Worm (Caenorhabditis elegans) whole organism, L4 larva: ENCODE data around the gene C34D4.4.
A peak's percentile ranks its signal among the peaks of the same experiment; 100 is the strongest.

Experiments
- F37D6.2 ChIP-seq: sonication (generic microtip); optimal IDR thresholded peaks from 2 replicates; lab custom pipeline; 2016; ENCODE audit warnings: mild to moderate bottlenecking, missing genetic modification characterization, missing compliant biosample characterization
- T20F7.1 ChIP-seq: fragments of 200-800 bp; sonication (Bioruptor generic); optimal IDR thresholded peaks from 2 replicates; lab custom pipeline; 2018; ENCODE audit warnings: mild to moderate bottlenecking, missing genetic modification characterization, missing compliant biosample characterization
- ZK546.5 ChIP-seq, 2 experiments: sonication (generic microtip); optimal IDR thresholded peaks; 2 replicates each; lab custom pipeline; 2017; ENCODE audit warnings: missing biosample characterization in 2 of 2, missing genetic modification characterization in 2 of 2
- aha-1 ChIP-seq: fragments of 150-350 bp; peaks from one replicate; lab custom pipeline; 2014; ENCODE audit warnings: missing biosample characterization, missing genetic modification characterization
- arid-1 ChIP-seq: fragments of 200-800 bp; sonication (Bioruptor generic); conservative IDR thresholded peaks from 2 replicates; pipeline ENCODE4 v1.3.6; 2022; ENCODE audit warnings: missing genetic modification reagents, missing genetic modification characterization, missing compliant biosample characterization
- ces-1 ChIP-seq: fragments of 150-350 bp; sonication (generic microtip); optimal IDR thresholded peaks from 4 replicates; lab custom pipeline; 2014; ENCODE audit warnings: missing biosample characterization, missing genetic modification reagents, missing genetic modification characterization
- cey-2 ChIP-seq: sonication (generic microtip); optimal IDR thresholded peaks from 3 replicates; lab custom pipeline; 2017; ENCODE audit warnings: missing genetic modification characterization, mild to moderate bottlenecking, missing compliant biosample characterization, antibody characterized with exemption, borderline replicate concordance; ENCODE audit not compliant: insufficient read depth
- daf-12 ChIP-seq: fragments of 150-350 bp; optimal IDR thresholded peaks from 2 replicates; lab custom pipeline; 2014; ENCODE audit warnings: missing biosample characterization, missing genetic modification reagents, missing genetic modification characterization
- daf-8 ChIP-seq: fragments of 200-800 bp; sonication (Bioruptor generic); IDR thresholded peaks from 2 replicates; pipeline ENCODE4 v1.3.6; 2022; ENCODE audit warnings: missing genetic modification characterization, missing compliant biosample characterization
- dpl-1 ChIP-seq: fragments of 150-350 bp; optimal IDR thresholded peaks from 2 replicates; lab custom pipeline; 2014; ENCODE audit warnings: missing biosample characterization, missing genetic modification reagents, missing genetic modification characterization
- fkh-10 ChIP-seq: fragments of 150-350 bp; optimal IDR thresholded peaks from 2 replicates; lab custom pipeline; 2014; ENCODE audit warnings: missing biosample characterization, missing genetic modification reagents, missing genetic modification characterization
- gei-8 ChIP-seq: fragments of 200-800 bp; sonication (Bioruptor generic); optimal IDR thresholded peaks from 2 replicates; lab custom pipeline; 2018; ENCODE audit warnings: mild to moderate bottlenecking, missing genetic modification characterization, missing compliant biosample characterization
- hif-1 ChIP-seq, 2 experiments: sonication (generic microtip); optimal IDR thresholded peaks; 2 replicates each; lab custom pipeline; 2016 to 2017; ENCODE audit warnings: missing compliant biosample characterization in 2 of 2, missing genetic modification characterization in 2 of 2, missing genetic modification reagents in 2 of 2, missing genotype in 2 of 2, mild to moderate bottlenecking in 1 of 2
- hlh-30 ChIP-seq: sonication (generic microtip); optimal IDR thresholded peaks from 2 replicates; lab custom pipeline; 2017; ENCODE audit warnings: antibody characterized with exemption, mild to moderate bottlenecking, missing genetic modification characterization, missing compliant biosample characterization; ENCODE audit not compliant: insufficient read depth
- hmg-1.1 ChIP-seq: fragments of 200-800 bp; sonication (Bioruptor generic); IDR thresholded peaks from 2 replicates; pipeline ENCODE4 v1.3.6; 2022; ENCODE audit warnings: missing genetic modification reagents, missing genetic modification characterization, missing compliant biosample characterization
- lir-3 ChIP-seq: sonication (generic microtip); optimal IDR thresholded peaks from 2 replicates; lab custom pipeline; 2016; ENCODE audit warnings: mild to moderate bottlenecking, missing genetic modification characterization, missing compliant biosample characterization
- lsy-2 ChIP-seq, 2 experiments: fragments of 150-350 bp in 1 of 2; sonication (generic microtip) in 1 of 2; optimal IDR thresholded peaks; 2 replicates each; lab custom pipeline; 2014 to 2017; ENCODE audit warnings: missing biosample characterization in 2 of 2, missing genetic modification characterization in 2 of 2
- mdl-1 ChIP-seq, 2 experiments: fragments of 150-350 bp in 1 of 2; sonication (generic microtip) in 1 of 2; optimal IDR thresholded peaks; 2 replicates each; lab custom pipeline; 2014 to 2017; ENCODE audit warnings: missing biosample characterization in 2 of 2, missing genetic modification characterization in 2 of 2
- mxl-2 ChIP-seq: fragments of 200-800 bp; sonication (Bioruptor generic); conservative IDR thresholded peaks from 2 replicates; pipeline ENCODE4 v1.3.6; 2022; ENCODE audit warnings: missing genetic modification reagents, missing genetic modification characterization, missing compliant biosample characterization
- mxl-3 ChIP-seq: fragments of 200-800 bp; sonication (Bioruptor generic); optimal IDR thresholded peaks from 2 replicates; lab custom pipeline; 2018; ENCODE audit warnings: mild to moderate bottlenecking, missing genetic modification characterization, missing compliant biosample characterization
- nhr-102 ChIP-seq: sonication (generic microtip); optimal IDR thresholded peaks from 2 replicates; lab custom pipeline; 2016; ENCODE audit warnings: mild to moderate bottlenecking, missing genetic modification characterization, moderate library complexity, missing compliant biosample characterization
- nhr-111 ChIP-seq: fragments of 200-800 bp; sonication (Bioruptor generic); optimal IDR thresholded peaks from 2 replicates; lab custom pipeline; 2018; ENCODE audit warnings: mild to moderate bottlenecking, missing genetic modification characterization, missing compliant biosample characterization
- nhr-25 ChIP-seq: sonication (generic microtip); optimal IDR thresholded peaks from 2 replicates; lab custom pipeline; 2017; ENCODE audit warnings: missing genetic modification characterization, mild to moderate bottlenecking, missing compliant biosample characterization, antibody characterized with exemption, moderate library complexity, borderline replicate concordance; ENCODE audit not compliant: insufficient read depth
- nhr-48 ChIP-seq: sonication (generic microtip); optimal IDR thresholded peaks from 2 replicates; lab custom pipeline; 2016; ENCODE audit warnings: mild to moderate bottlenecking, missing genetic modification characterization, missing compliant biosample characterization
- pqm-1 ChIP-seq: sonication (generic microtip); optimal IDR thresholded peaks from 2 replicates; lab custom pipeline; 2017; ENCODE audit warnings: missing biosample characterization, missing genetic modification characterization
- snpc-1.2 ChIP-seq: fragments of 200-800 bp; sonication (Bioruptor generic); IDR thresholded peaks from 2 replicates; pipeline ENCODE4 v1.3.6; 2022; ENCODE audit warnings: missing genetic modification reagents, missing genetic modification characterization, missing compliant biosample characterization
- snpc-4 ChIP-seq: fragments of 150-350 bp; optimal IDR thresholded peaks from 2 replicates; lab custom pipeline; 2014; ENCODE audit warnings: missing biosample characterization, missing genetic modification characterization
- spr-1 ChIP-seq: sonication (generic microtip); optimal IDR thresholded peaks from 2 replicates; lab custom pipeline; 2016; ENCODE audit warnings: mild to moderate bottlenecking, missing genetic modification characterization, missing compliant biosample characterization
- unc-39 ChIP-seq: sonication (generic microtip); optimal IDR thresholded peaks from 2 replicates; lab custom pipeline; 2017; ENCODE audit warnings: missing biosample characterization, missing genetic modification characterization
- vab-7 ChIP-seq: fragments of 200-800 bp; sonication (Bioruptor generic); IDR thresholded peaks from 2 replicates; pipeline ENCODE4 v1.3.6; 2022; ENCODE audit warnings: missing genetic modification reagents, missing genetic modification characterization, missing compliant biosample characterization
- zag-1 ChIP-seq: fragments of 150-350 bp; optimal IDR thresholded peaks from 2 replicates; lab custom pipeline; 2014; ENCODE audit warnings: missing biosample characterization, missing genetic modification characterization
- zip-2 ChIP-seq: fragments of 150-350 bp; optimal IDR thresholded peaks from 2 replicates; lab custom pipeline; 2014; ENCODE audit warnings: missing biosample characterization, missing genetic modification characterization

The C34D4.4 gene

ce11 chrIV:7153362-7153761 lies 4.2 kb downstream of the C34D4.4 start, which contains the start of gene C34D4.3:
Gene C34D4.3, plus strand, starts transcription at chrIV:7153662.
- TF ChIP-seq nhr-25 (tag; lab: Kevin White, UChicago) (no peak), nhr-48 (no peak), ces-1 (GFP tag; lab: Kevin White, UChicago) (no peak), mxl-3 (no peak), aha-1 (tag; lab: Kevin White, UChicago) (peak; percentile 10)

ce11 chrIV:7154356-7154755 lies 5.2 kb downstream of the C34D4.4 start, which contains the start of gene C34D4.2:
Gene C34D4.2, plus strand, starts transcription at chrIV:7154656.
- TF ChIP-seq daf-12 (tag; lab: Kevin White, UChicago) (no peak), snpc-4 (tag; lab: Kevin White, UChicago) (no peak), nhr-102 (tag; lab: Kevin White, UChicago) (no peak)

ce11 chrIV:7156356-7156755 lies 7.2 kb downstream of the C34D4.4 start, which contains the start of gene maph-9:
Gene maph-9, plus strand, starts transcription at chrIV:7156628.
- TF ChIP-seq aha-1 (tag; lab: Kevin White, UChicago), result peak; percentile 67
- no peak for TF ChIP-seq lsy-2 (tag; optimal IDR thresholded peaks at IDR 0.05; lab: Kevin White, UChicago)
- TF ChIP-seq, all 104 proteins: peak for 1

ce11 chrIV:7158161-7158560 lies 9.0 kb downstream of the C34D4.4 start:
- peak; percentile 94 for TF ChIP-seq aha-1 (tag; lab: Kevin White, UChicago)
- no peak for TF ChIP-seq pqm-1 (tag; lab: Kevin White, UChicago)

- TF ChIP-seq hif-1 (tag; optimal IDR thresholded peaks at IDR 0.05; lab: Kevin White, UChicago) (no peak), daf-8 (no peak), F37D6.2 (tag; lab: Kevin White, UChicago) (no peak), unc-39 (tag; lab: Kevin White, UChicago) (no peak), arid-1 (no peak), ces-1 (GFP tag; lab: Kevin White, UChicago) (no peak), snpc-1.2 (GFP tag; lab: Robert Waterston, UW) (no peak), ZK546.5 (tag; optimal IDR thresholded peaks at IDR 0.05; lab: Kevin White, UChicago) (no peak), nhr-111 (GFP tag; lab: Kevin White, UChicago) (no peak), lir-3 (no peak), spr-1 (no peak), zag-1 (tag; lab: Kevin White, UChicago) (no peak), cey-2 (no peak), mxl-3 (no peak)
Observed at ce11 chrIV:7159586-7159985, 10.4 kb downstream of the C34D4.4 start.

- TF ChIP-seq gei-8 (no peak), T20F7.1 (GFP tag; lab: Kevin White, UChicago) (peak; percentile 95), dpl-1 (GFP tag; lab: Kevin White, UChicago) (peak; percentile 69), vab-7 (GFP tag; lab: Robert Waterston, UW) (no peak), hlh-30 (peak; percentile 29), daf-12 (tag; lab: Kevin White, UChicago) (no peak), zip-2 (peak; percentile 86)
- TF ChIP-seq, all 104 proteins: peak for 4
Observed at ce11 chrIV:7165723-7166122, 16.6 kb downstream of the C34D4.4 start, which contains the start of gene rpc-1. Gene rpc-1, minus strand, starts transcription at chrIV:7165748.

- TF ChIP-seq mxl-3 (peak; percentile 5), mxl-2 (GFP tag; lab: Robert Waterston, UW) (peak; percentile 29; the same call in 1 of the 2 replicates), hlh-30 (peak; percentile 86), fkh-10 (no peak), mdl-1 (tag; optimal IDR thresholded peaks at IDR 0.05; lab: Kevin White, UChicago) (peak in 1 of 2 experiments; percentile 65), hmg-1.1 (GFP tag; lab: Robert Waterston, UW) (peak; percentile 28; the same call in 1 of the 2 replicates), spr-1 (no peak), lsy-2 (tag; optimal IDR thresholded peaks at IDR 0.05; lab: Kevin White, UChicago) (peak in 1 of 2 experiments; percentile 39)
Observed at ce11 chrIV:7166553-7166952, 17.4 kb downstream of the C34D4.4 start, which contains the start of gene C42D4.18. Gene C42D4.18, plus strand, starts transcription at chrIV:7166783.
